Fruit fly (Drosophila melanogaster): ENCODE results near the gene ProtA.

ProtA gene

dm6 chr2L:14842058-14842457, 39.4 kb downstream of the ProtA start, which contains the start of gene CG42682:
TSS of gene CG42682 (plus strand) at chr2L:14842358.
- TF ChIP-seq Dfd (GFP tag; optimal IDR thresholded peaks at IDR 0.05): no peak
- TF ChIP-seq dmrt93B (GFP tag; optimal IDR thresholded peaks at IDR 0.05): no peak
- TF ChIP-seq sage (GFP tag; optimal IDR thresholded peaks at IDR 0.05): no peak
- no peak for TF ChIP-seq Abd-B (GFP tag; optimal IDR thresholded peaks at IDR 0.05)
- no peak for TF ChIP-seq jim (GFP tag; optimal IDR thresholded peaks at IDR 0.05)
- TF ChIP-seq woc (GFP tag; optimal IDR thresholded peaks at IDR 0.05): no peak
- TF ChIP-seq Sp1 (GFP tag; optimal IDR thresholded peaks at IDR 0.05): no peak
- no peak for TF ChIP-seq GATAd (GFP tag; optimal IDR thresholded peaks at IDR 0.05)
- TF ChIP-seq h (GFP tag; optimal IDR thresholded peaks at IDR 0.05): no peak
- no peak for TF ChIP-seq Hnf4 (GFP tag; optimal IDR thresholded peaks at IDR 0.05)
- no peak for TF ChIP-seq CG32264 (GFP tag; optimal IDR thresholded peaks at IDR 0.05)
- TF ChIP-seq dsf (GFP tag; optimal IDR thresholded peaks at IDR 0.05; ENCODE audit: borderline replicate concordance): no peak
- TF ChIP-seq Rel (GFP tag; optimal IDR thresholded peaks at IDR 0.05): no peak
- no peak for TF ChIP-seq Rel (tag; optimal IDR thresholded peaks at IDR 0.05)
- no peak for TF ChIP-seq Myc (optimal IDR thresholded peaks at IDR 0.05)
- no peak for TF ChIP-seq CG9705 (GFP tag; optimal IDR thresholded peaks at IDR 0.05)
- TF ChIP-seq dl (GFP tag; optimal IDR thresholded peaks at IDR 0.05; ENCODE audit: insufficient read depth in 1 of 2, partially characterized antibody in 2 of 2): no peak
- TF ChIP-seq Vsx2 (GFP tag; optimal IDR thresholded peaks at IDR 0.05; ENCODE audit: partially characterized antibody): no peak

All from whole organism, wandering third instar larva.